Fruit fly (Drosophila melanogaster) whole organism, embryonic: ENCODE data around the gene Klp68D.

Experiments
- Abd-B ChIP-seq: fragments of 200-800 bp; sonication (Bioruptor generic); optimal IDR thresholded peaks from 2 replicates; lab custom pipeline; 2018; ENCODE audit warnings: missing biosample characterization, mild to moderate bottlenecking, missing genetic modification characterization, moderate library complexity
- Atf6 ChIP-seq: fragments of 200-800 bp; sonication (Bioruptor generic); IDR thresholded peaks from 2 replicates; pipeline ENCODE4 v1.3.6; 2022; ENCODE audit warnings: missing biosample characterization, missing genetic modification characterization
- CG10366 ChIP-seq: fragments of 200-800 bp; sonication (Bioruptor generic); IDR thresholded peaks from 2 replicates; pipeline ENCODE4 v1.3.6; 2022; ENCODE audit warnings: missing biosample characterization, missing genetic modification characterization
- CG12391 ChIP-seq: fragments of 200-800 bp; sonication (Bioruptor generic); optimal IDR thresholded peaks from 3 replicates; lab custom pipeline; 2018; ENCODE audit warnings: missing biosample characterization, mild to moderate bottlenecking, missing genetic modification characterization, moderate library complexity
- CG12659 ChIP-seq: fragments of 200-800 bp; sonication (Bioruptor generic); optimal IDR thresholded peaks from 3 replicates; lab custom pipeline; 2017; ENCODE audit warnings: mild to moderate bottlenecking, missing biosample characterization, missing genetic modification reagents, missing genetic modification characterization
- CG13775 ChIP-seq: fragments of 200-800 bp; sonication (Bioruptor generic); optimal IDR thresholded peaks from 3 replicates; lab custom pipeline; 2017; ENCODE audit warnings: missing biosample characterization, mild to moderate bottlenecking, missing genetic modification characterization
- CG14710 ChIP-seq: fragments of 200-800 bp; sonication (Bioruptor generic); optimal IDR thresholded peaks from 3 replicates; lab custom pipeline; 2019; ENCODE audit warnings: missing biosample characterization, mild to moderate bottlenecking, missing genetic modification characterization, moderate library complexity
- CG1647 ChIP-seq: fragments of 200-800 bp; sonication (Bioruptor generic); optimal IDR thresholded peaks from 3 replicates; lab custom pipeline; 2016; ENCODE audit warnings: missing biosample characterization, missing genetic modification characterization
- CG17359 ChIP-seq: fragments of 200-800 bp; sonication (Bioruptor generic); optimal IDR thresholded peaks from 3 replicates; lab custom pipeline; 2018; ENCODE audit warnings: missing biosample characterization, mild to moderate bottlenecking, missing genetic modification characterization, moderate library complexity
- CG18599 ChIP-seq: fragments of 200-800 bp; sonication (Bioruptor generic); optimal IDR thresholded peaks from 3 replicates; lab custom pipeline; 2017; ENCODE audit warnings: missing biosample characterization, missing genetic modification characterization, mild to moderate bottlenecking, moderate library complexity, missing genetic modification reagents
- CG2678 ChIP-seq: fragments of 200-800 bp; sonication (Bioruptor generic); optimal IDR thresholded peaks from 3 replicates; lab custom pipeline; 2019; ENCODE audit warnings: missing biosample characterization, mild to moderate bottlenecking, missing genetic modification characterization, moderate library complexity
- CG3407 ChIP-seq: fragments of 200-800 bp; sonication (Bioruptor generic); optimal IDR thresholded peaks from 2 replicates; lab custom pipeline; 2018; ENCODE audit warnings: missing biosample characterization, mild to moderate bottlenecking, missing genetic modification characterization
- CG34376 ChIP-seq: fragments of 200-800 bp; sonication (Bioruptor generic); optimal IDR thresholded peaks from 2 replicates; lab custom pipeline; 2018; ENCODE audit warnings: missing biosample characterization, mild to moderate bottlenecking, missing genetic modification characterization
- CG3995 ChIP-seq: fragments of 200-800 bp; sonication (Bioruptor generic); optimal IDR thresholded peaks from 3 replicates; lab custom pipeline; 2016; ENCODE audit warnings: missing biosample characterization, missing genetic modification characterization
- CG4328 ChIP-seq: fragments of 200-800 bp; sonication (Bioruptor generic); optimal IDR thresholded peaks from 3 replicates; lab custom pipeline; 2017; ENCODE audit warnings: missing biosample characterization, missing genetic modification reagents, missing genetic modification characterization
- CG4424 ChIP-seq: fragments of 200-800 bp; sonication (Bioruptor generic); optimal IDR thresholded peaks from 3 replicates; lab custom pipeline; 2016; ENCODE audit warnings: missing biosample characterization, missing genetic modification characterization
- CG8281 ChIP-seq: fragments of 200-800 bp; sonication (Bioruptor generic); optimal IDR thresholded peaks from 2 replicates; lab custom pipeline; 2018; ENCODE audit warnings: missing biosample characterization, mild to moderate bottlenecking, missing genetic modification characterization, moderate library complexity
- CG8765 ChIP-seq: fragments of 200-800 bp; sonication (Bioruptor generic); IDR thresholded peaks from 2 replicates; pipeline ENCODE4 v1.3.6; 2022; ENCODE audit warnings: missing biosample characterization, missing genetic modification characterization
- CG8924 ChIP-seq: fragments of 200-800 bp; optimal IDR thresholded peaks from 3 replicates; lab custom pipeline; 2019; ENCODE audit warnings: missing biosample characterization, mild to moderate bottlenecking, missing genetic modification characterization, moderate library complexity
- CTCF ChIP-seq: fragments of 200-800 bp; sonication (Bioruptor generic); optimal IDR thresholded peaks from 2 replicates; lab custom pipeline; 2017; ENCODE audit warnings: missing biosample characterization, mild to moderate bottlenecking, missing genetic modification characterization, moderate library complexity
- CrebB ChIP-seq: fragments of 200-800 bp; sonication (Bioruptor generic); optimal IDR thresholded peaks from 3 replicates; lab custom pipeline; 2018; ENCODE audit warnings: missing biosample characterization, mild to moderate bottlenecking, missing genetic modification characterization
- Dip2 ChIP-seq: fragments of 200-800 bp; sonication (Bioruptor generic); IDR thresholded peaks from 2 replicates; pipeline ENCODE4 v1.3.6; 2022; ENCODE audit warnings: missing biosample characterization, missing genetic modification characterization
- Dp ChIP-seq: fragments of 200-800 bp; sonication (Bioruptor generic); optimal IDR thresholded peaks from 2 replicates; lab custom pipeline; 2018; ENCODE audit warnings: missing biosample characterization, mild to moderate bottlenecking, missing genetic modification characterization, moderate library complexity
- E2f2 ChIP-seq: fragments of 200-800 bp; sonication (Bioruptor generic); IDR thresholded peaks from 2 replicates; pipeline ENCODE4 v1.3.6; 2022; ENCODE audit warnings: missing biosample characterization, missing genetic modification characterization
- Ets65A ChIP-seq: fragments of 200-800 bp; sonication (Bioruptor generic); peaks from one replicate; lab custom pipeline; 2016; ENCODE audit warnings: missing biosample characterization, missing genetic modification characterization
- Fer1 ChIP-seq: fragments of 200-800 bp; sonication (Bioruptor generic); optimal IDR thresholded peaks from 2 replicates; lab custom pipeline; 2017; ENCODE audit warnings: missing biosample characterization, mild to moderate bottlenecking, missing genetic modification characterization
- HLH3B ChIP-seq: fragments of 200-800 bp; sonication (Bioruptor generic); IDR thresholded peaks from 2 replicates; pipeline ENCODE4 v1.3.6; 2022; ENCODE audit warnings: missing biosample characterization, missing genetic modification characterization
- HLH54F ChIP-seq: fragments of 200-800 bp; sonication (Bioruptor generic); optimal IDR thresholded peaks from 3 replicates; lab custom pipeline; 2016; ENCODE audit warnings: missing biosample characterization, missing genetic modification characterization
- Jarid2 ChIP-seq: fragments of 200-800 bp; sonication (Bioruptor generic); optimal IDR thresholded peaks from 3 replicates; lab custom pipeline; 2017; ENCODE audit warnings: mild to moderate bottlenecking, missing biosample characterization, missing genetic modification reagents, missing genetic modification characterization
- Mrtf ChIP-seq: fragments of 200-800 bp; sonication (Bioruptor generic); IDR thresholded peaks from 3 replicates; pipeline ENCODE4 v1.3.6; 2022; ENCODE audit warnings: missing biosample characterization, missing genetic modification characterization
- Pdp1 ChIP-seq, 2 experiments: fragments of 200-800 bp; sonication (Bioruptor generic); optimal IDR thresholded peaks; 3 replicates each; lab custom pipeline; 2016; ENCODE audit warnings: missing biosample characterization in 2 of 2, missing genetic modification characterization in 2 of 2, mild to moderate bottlenecking in 1 of 2, moderate library complexity in 1 of 2
- Ptx1 ChIP-seq: fragments of 200-800 bp; sonication (Bioruptor generic); IDR thresholded peaks from 2 replicates; pipeline ENCODE4 v1.3.6; 2022; ENCODE audit warnings: missing biosample characterization, missing genetic modification characterization
- Ssrp ChIP-seq: fragments of 200-800 bp; sonication (Bioruptor generic); optimal IDR thresholded peaks from 2 replicates; lab custom pipeline; 2018; ENCODE audit warnings: missing biosample characterization, mild to moderate bottlenecking, missing genetic modification characterization, moderate library complexity
- aop ChIP-seq: fragments of 200-800 bp; sonication (Bioruptor generic); IDR thresholded peaks from 2 replicates; pipeline ENCODE4 v1.3.6; 2022; ENCODE audit warnings: missing biosample characterization, missing genetic modification characterization
- cato ChIP-seq: fragments of 200-800 bp; sonication (Bioruptor generic); optimal IDR thresholded peaks from 2 replicates; lab custom pipeline; 2016; ENCODE audit warnings: missing biosample characterization, missing genetic modification characterization, borderline replicate concordance
- chinmo ChIP-seq: fragments of 200-800 bp; sonication (Bioruptor generic); IDR thresholded peaks from 4 replicates; pipeline ENCODE4 v1.3.6; 2022; ENCODE audit warnings: missing biosample characterization, missing genetic modification characterization; ENCODE audit not compliant: partially characterized antibody
- fd3F ChIP-seq: fragments of 200-800 bp; sonication (Bioruptor generic); optimal IDR thresholded peaks from 2 replicates; lab custom pipeline; 2018; ENCODE audit warnings: missing biosample characterization, mild to moderate bottlenecking, missing genetic modification characterization, moderate library complexity
- ftz-f1 ChIP-seq: fragments of 200-800 bp; sonication (Bioruptor generic); optimal IDR thresholded peaks from 2 replicates; lab custom pipeline; 2016; ENCODE audit warnings: missing biosample characterization, missing genetic modification characterization
- gsb ChIP-seq: fragments of 200-800 bp; sonication (Bioruptor generic); IDR thresholded peaks from 2 replicates; pipeline ENCODE4 v1.3.6; 2022; ENCODE audit warnings: missing biosample characterization, missing genetic modification characterization
- h ChIP-seq: fragments of >200 bp; optimal IDR thresholded peaks from 2 replicates; lab custom pipeline; 2017
- lilli ChIP-seq: fragments of 200-800 bp; sonication (Bioruptor generic); optimal IDR thresholded peaks from 3 replicates; lab custom pipeline; 2016; ENCODE audit warnings: missing biosample characterization, missing genetic modification characterization
- lov ChIP-seq, 2 experiments: fragments of 200-800 bp in 1 of 2; fragments of >200 bp in 1 of 2; sonication (Bioruptor generic) in 1 of 2; IDR thresholded peaks in 1 of 2; optimal IDR thresholded peaks in 1 of 2; 2 replicates in 1 of 2; 3 replicates in 1 of 2; pipeline versions ENCODE4 v1.3.6 to Lab custom; 2017 to 2022; ENCODE audit warnings: missing biosample characterization in 1 of 2, missing genetic modification characterization in 1 of 2
- mirr ChIP-seq: fragments of 200-800 bp; sonication (Bioruptor generic); optimal IDR thresholded peaks from 3 replicates; lab custom pipeline; 2018; ENCODE audit warnings: missing biosample characterization, mild to moderate bottlenecking, missing genetic modification characterization
- otp ChIP-seq: fragments of 200-800 bp; sonication (Bioruptor generic); IDR thresholded peaks from 3 replicates; pipeline ENCODE4, ENCODE4 v1.3.6; 2022; ENCODE audit warnings: missing biosample characterization, missing genetic modification characterization
- ranshi ChIP-seq: fragments of 200-800 bp; sonication (Bioruptor generic); IDR thresholded peaks from 2 replicates; pipeline ENCODE4 v1.3.6; 2022; ENCODE audit warnings: missing biosample characterization, missing genetic modification characterization
- row ChIP-seq: fragments of 200-800 bp; sonication (Bioruptor generic); IDR thresholded peaks from 3 replicates; pipeline ENCODE4 v1.3.6; 2022; ENCODE audit warnings: missing biosample characterization, missing genetic modification characterization
- sens ChIP-seq: fragments of 200-800 bp; sonication (Bioruptor generic); peaks from one replicate; lab custom pipeline; 2016; ENCODE audit warnings: missing biosample characterization, missing genetic modification characterization
- sens-2 ChIP-seq: fragments of 200-800 bp; sonication (Bioruptor generic); IDR thresholded peaks from 2 replicates; pipeline ENCODE4 v1.3.6; 2022; ENCODE audit warnings: missing biosample characterization, missing genetic modification characterization
- sim ChIP-seq: fragments of 200-800 bp; sonication (Bioruptor generic); IDR thresholded peaks from 2 replicates; pipeline ENCODE4 v1.3.6; 2022; ENCODE audit warnings: missing biosample characterization, missing genetic modification characterization
- slp2 ChIP-seq: fragments of 200-800 bp; sonication (Bioruptor generic); optimal IDR thresholded peaks from 2 replicates; lab custom pipeline; 2016; ENCODE audit warnings: missing biosample characterization, missing genetic modification characterization
- tgo ChIP-seq: fragments of 200-800 bp; sonication (Bioruptor generic); IDR thresholded peaks from 3 replicates; pipeline ENCODE4 v1.3.6; 2022; ENCODE audit warnings: missing biosample characterization, missing genetic modification characterization
- twi ChIP-seq: fragments of 200-800 bp; optimal IDR thresholded peaks from 2 replicates; lab custom pipeline; 2019; ENCODE audit warnings: missing biosample characterization, mild to moderate bottlenecking, missing genetic modification characterization, moderate library complexity

The Klp68D gene

DNA sequence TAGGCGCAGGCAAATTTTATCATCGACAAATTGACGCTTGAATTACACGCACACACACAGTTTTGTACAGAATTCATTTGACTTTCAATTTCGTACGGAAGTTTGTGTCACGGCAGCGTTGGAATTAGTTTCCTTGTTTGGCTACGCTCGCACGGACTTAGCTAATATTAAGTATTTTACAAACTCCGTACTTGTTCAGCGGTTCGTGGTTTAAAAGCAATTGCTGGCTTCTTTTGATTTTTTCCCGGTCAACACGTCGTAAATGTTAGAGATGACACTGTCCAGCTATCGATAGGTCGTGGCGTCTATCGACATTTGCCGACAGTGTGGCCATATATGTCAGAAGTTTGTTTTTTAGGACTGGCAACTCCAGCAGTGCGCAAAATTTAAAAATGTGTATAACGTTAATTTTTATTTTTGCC, 37.9 kb downstream of the Klp68D start, which contains the start of gene CycA (continued):
- no peak for TF ChIP-seq lov (optimal IDR thresholded peaks at IDR 0.05; lab: Kevin White, UChicago)
- no peak for TF ChIP-seq lov (GFP tag; IDR thresholded peaks at IDR 0.05; lab: Robert Waterston, UW)
- peak; percentile 81 for TF ChIP-seq sens (GFP tag; lab: Kevin White, UChicago)
- no peak for TF ChIP-seq CrebB
- TF ChIP-seq Ets65A (GFP tag; lab: Kevin White, UChicago): peak; percentile 83
- TF ChIP-seq CG3995 (GFP tag; lab: Kevin White, UChicago): peak; percentile 12
- no peak for TF ChIP-seq ftz-f1 (GFP tag; lab: Kevin White, UChicago)
- TF ChIP-seq CG13775 (GFP tag; lab: Kevin White, UChicago): no peak
- peak; percentile 100 for TF ChIP-seq E2f2 (GFP tag; lab: Robert Waterston, UW)
- no peak for TF ChIP-seq Atf6
- TF ChIP-seq Pdp1 (GFP tag; optimal IDR thresholded peaks at IDR 0.05; lab: Kevin White, UChicago): no peak
- no peak for TF ChIP-seq Mrtf (GFP tag; lab: Robert Waterston, UW)
- peak; percentile 41 for TF ChIP-seq Abd-B
- TF ChIP-seq CG4328 (GFP tag; lab: Kevin White, UChicago): no peak
- TF ChIP-seq lilli (GFP tag; lab: Kevin White, UChicago): peak; percentile 0
- TF ChIP-seq CG8765: no peak
- TF ChIP-seq slp2: no peak
- no peak for TF ChIP-seq CG17359 (tag; lab: Kevin White, UChicago)
- TF ChIP-seq CG8924: peak; percentile 66
- no peak for TF ChIP-seq CG18599 (GFP tag; lab: Kevin White, UChicago)
- TF ChIP-seq CG10366 (GFP tag; lab: Robert Waterston, UW): no peak
- peak; percentile 79 for TF ChIP-seq CG14710 (tag; lab: Kevin White, UChicago)
- peak; percentile 25 for TF ChIP-seq CG12391
- TF ChIP-seq aop (GFP tag; lab: Robert Waterston, UW): no peak
- TF ChIP-seq otp (GFP tag; lab: Robert Waterston, UW): no peak
- no peak for TF ChIP-seq fd3F
- no peak for TF ChIP-seq cato (GFP tag; lab: Kevin White, UChicago)
- TF ChIP-seq CG8281 (tag; lab: Kevin White, UChicago): no peak
- no peak for TF ChIP-seq Ptx1 (GFP tag; lab: Robert Waterston, UW)
- TF ChIP-seq sim (GFP tag; lab: Robert Waterston, UW): no peak
- TF ChIP-seq twi (tag; lab: Kevin White, UChicago): peak; percentile 13
- no peak for TF ChIP-seq CG4424
- 0 out of 2 replicates have a peak, but pooled peaks have one; percentile 2 for TF ChIP-seq ranshi (GFP tag; lab: Robert Waterston, UW)
- TF ChIP-seq tgo (GFP tag; lab: Robert Waterston, UW): no peak
- peak; percentile 13; the same call in 1 of the 3 replicates for TF ChIP-seq row (GFP tag; lab: Robert Waterston, UW)
- peak; percentile 3 for TF ChIP-seq CTCF (GFP tag; lab: Kevin White, UChicago)
- no peak for TF ChIP-seq CG1647 (GFP tag; lab: Kevin White, UChicago)
- no peak for TF ChIP-seq h (lab: Kevin White, UChicago)
- no peak for TF ChIP-seq Jarid2 (GFP tag; lab: Kevin White, UChicago)
- peak; percentile 37 for TF ChIP-seq Fer1 (GFP tag; lab: Kevin White, UChicago)
- no peak for TF ChIP-seq HLH3B (GFP tag; lab: Robert Waterston, UW)
- TF ChIP-seq sens-2 (GFP tag; lab: Robert Waterston, UW): no peak
- peak; percentile 52 for TF ChIP-seq CG12659 (GFP tag; lab: Kevin White, UChicago)
- TF ChIP-seq gsb (GFP tag; lab: Robert Waterston, UW): no peak
- no peak for TF ChIP-seq Dip2
- no peak for TF ChIP-seq HLH54F (GFP tag; lab: Kevin White, UChicago)
- peak; percentile 100 for TF ChIP-seq Dp (GFP tag; lab: Kevin White, UChicago)
- TF ChIP-seq mirr (GFP tag; lab: Kevin White, UChicago): no peak
- no peak for TF ChIP-seq Ssrp
- peak; percentile 84 for TF ChIP-seq chinmo (GFP tag; lab: Robert Waterston, UW)
- no peak for TF ChIP-seq CG2678 (tag; lab: Kevin White, UChicago)
- peak; percentile 43 for TF ChIP-seq CG34376 (GFP tag; lab: Kevin White, UChicago)
- TF ChIP-seq CG3407 (GFP tag; lab: Kevin White, UChicago): no peak
